Worm (Caenorhabditis elegans) whole organism, L1 larva: Measurements from ENCODE around the gene F11D5.1.

Experiments
- C04F5.9 ChIP-seq: sonication (generic microtip); optimal IDR thresholded peaks from 2 replicates; lab custom pipeline; 2016; ENCODE audit warnings: missing genetic modification characterization, missing compliant biosample characterization
- C16A3.4 ChIP-seq: fragments of 150-350 bp; optimal IDR thresholded peaks from 2 replicates; lab custom pipeline; 2014; ENCODE audit warnings: missing biosample characterization, missing genetic modification characterization
- C34B4.2 ChIP-seq: sonication (generic microtip); optimal IDR thresholded peaks from 2 replicates; lab custom pipeline; 2017; ENCODE audit warnings: mild to moderate bottlenecking, missing genetic modification characterization, missing compliant biosample characterization
- Y116A8C.19 ChIP-seq: sonication (generic microtip); optimal IDR thresholded peaks from 2 replicates; lab custom pipeline; 2016; ENCODE audit warnings: missing compliant biosample characterization, missing genetic modification characterization, borderline replicate concordance
- aly-2 ChIP-seq: fragments of 150-350 bp; optimal IDR thresholded peaks from 2 replicates; lab custom pipeline; 2014; ENCODE audit warnings: missing biosample characterization, missing genetic modification characterization
- ceh-8 ChIP-seq: fragments of 200-800 bp; sonication (Bioruptor generic); optimal IDR thresholded peaks from 2 replicates; lab custom pipeline; 2018; ENCODE audit warnings: mild to moderate bottlenecking, missing genetic modification characterization, moderate library complexity, missing compliant biosample characterization
- ceh-82 ChIP-seq, 3 experiments: fragments of 150-350 bp in 1 of 3; sonication (generic microtip) in 2 of 3; optimal IDR thresholded peaks; 2 replicates each; lab custom pipeline; 2014 to 2017; ENCODE audit warnings: missing biosample characterization in 3 of 3, missing genetic modification characterization in 3 of 3
- ceh-90 ChIP-seq: sonication (generic microtip); optimal IDR thresholded peaks from 2 replicates; lab custom pipeline; 2016; ENCODE audit warnings: missing genetic modification characterization, missing compliant biosample characterization
- ces-1 ChIP-seq: fragments of 150-350 bp; optimal IDR thresholded peaks from 2 replicates; lab custom pipeline; 2014; ENCODE audit warnings: missing biosample characterization, missing genetic modification reagents, missing genetic modification characterization
- dsc-1 ChIP-seq: sonication (generic microtip); optimal IDR thresholded peaks from 2 replicates; lab custom pipeline; 2016; ENCODE audit warnings: mild to moderate bottlenecking, missing genetic modification characterization, missing compliant biosample characterization
- efl-1 ChIP-seq, 4 experiments: fragments of 150-350 bp; optimal IDR thresholded peaks in 3 of 4; peaks in 1 of 4; 1 replicate in 1 of 4; 2 replicates in 3 of 4; lab custom pipeline; 2014; ENCODE audit warnings: missing biosample characterization in 2 of 4, missing genetic modification characterization in 2 of 4, missing genetic modification reagents in 2 of 4
- efl-3 ChIP-seq: fragments of 200-800 bp; sonication (Bioruptor generic); optimal IDR thresholded peaks from 2 replicates; lab custom pipeline; 2018; ENCODE audit warnings: mild to moderate bottlenecking, missing genetic modification characterization, missing compliant biosample characterization
- egl-13 ChIP-seq: sonication (generic microtip); optimal IDR thresholded peaks from 2 replicates; lab custom pipeline; 2016; ENCODE audit warnings: missing genotype, missing genetic modification reagents, missing genetic modification characterization, missing compliant biosample characterization
- egl-27 ChIP-seq, 2 experiments: fragments of 150-350 bp in 1 of 2; sonication (generic microtip); optimal IDR thresholded peaks; 3 replicates each; lab custom pipeline; 2017 to 2018; ENCODE audit warnings: missing biosample characterization in 2 of 2, missing genetic modification characterization in 2 of 2, missing genetic modification reagents in 2 of 2
- elt-2 ChIP-seq: sonication (generic microtip); optimal IDR thresholded peaks from 2 replicates; lab custom pipeline; 2016; ENCODE audit warnings: missing genetic modification characterization, mild to moderate bottlenecking, inconsistent platforms, missing compliant biosample characterization, missing genetic modification reagents
- elt-3 ChIP-seq, 6 experiments: fragments of 150-350 bp in 1 of 6; sonication (generic microtip); optimal IDR thresholded peaks; 2 replicates each; lab custom pipeline; 2017 to 2018; ENCODE audit warnings: missing biosample characterization in 6 of 6, missing genetic modification characterization in 6 of 6, inconsistent platforms in 1 of 6
- fkh-10 ChIP-seq: sonication (generic microtip); optimal IDR thresholded peaks from 2 replicates; lab custom pipeline; 2017; ENCODE audit warnings: missing biosample characterization, missing genetic modification reagents, missing genetic modification characterization
- fkh-8 ChIP-seq: sonication (generic microtip); optimal IDR thresholded peaks from 2 replicates; lab custom pipeline; 2016; ENCODE audit warnings: mild to moderate bottlenecking, missing genetic modification characterization, missing compliant biosample characterization
- fos-1 ChIP-seq: fragments of 150-350 bp; optimal IDR thresholded peaks from 2 replicates; lab custom pipeline; 2014; ENCODE audit warnings: missing biosample characterization, missing genetic modification characterization
- grh-1 ChIP-seq: fragments of 200-800 bp; sonication (Bioruptor generic); IDR thresholded peaks from 2 replicates; pipeline ENCODE4 v1.3.6; 2022; ENCODE audit warnings: missing genetic modification reagents, missing genetic modification characterization, missing compliant biosample characterization
- hlh-17 ChIP-seq: fragments of 200-800 bp; sonication (Bioruptor generic); optimal IDR thresholded peaks from 2 replicates; lab custom pipeline; 2018; ENCODE audit warnings: missing genetic modification characterization, mild to moderate bottlenecking, missing compliant biosample characterization, moderate library complexity, borderline replicate concordance
- irx-1 ChIP-seq: sonication (generic microtip); optimal IDR thresholded peaks from 2 replicates; lab custom pipeline; 2016; ENCODE audit warnings: missing genetic modification characterization, missing compliant biosample characterization
- isw-1 ChIP-seq: fragments of 200-800 bp; sonication (Bioruptor generic); IDR thresholded peaks from 2 replicates; pipeline ENCODE4 v1.3.6; 2022; ENCODE audit warnings: missing genetic modification characterization, missing compliant biosample characterization
- lin-13 ChIP-seq: fragments of 150-350 bp; optimal IDR thresholded peaks from 2 replicates; lab custom pipeline; 2014; ENCODE audit warnings: missing biosample characterization, missing genetic modification reagents, missing genetic modification characterization
- lin-14 ChIP-seq: fragments of 200-800 bp; sonication (Bioruptor generic); optimal IDR thresholded peaks from 2 replicates; lab custom pipeline; 2018; ENCODE audit warnings: mild to moderate bottlenecking, missing genetic modification characterization, moderate library complexity, missing compliant biosample characterization
- lin-39 ChIP-seq: fragments of 150-350 bp; optimal IDR thresholded peaks from 2 replicates; lab custom pipeline; 2014; ENCODE audit warnings: missing biosample characterization, missing genetic modification reagents, missing genetic modification characterization
- lir-3 ChIP-seq: sonication (generic microtip); optimal IDR thresholded peaks from 2 replicates; lab custom pipeline; 2016; ENCODE audit warnings: mild to moderate bottlenecking, missing genetic modification characterization, moderate library complexity, missing compliant biosample characterization; ENCODE audit not compliant: poor library complexity
- lsy-2 ChIP-seq, 2 experiments: fragments of 150-350 bp; optimal IDR thresholded peaks; 2 replicates each; lab custom pipeline; 2014; ENCODE audit warnings: missing biosample characterization in 2 of 2, missing genetic modification characterization in 2 of 2
- mab-9 ChIP-seq: fragments of 200-800 bp; sonication (Bioruptor generic); IDR thresholded peaks from 2 replicates; pipeline ENCODE4 v1.3.6; 2022; ENCODE audit warnings: missing genetic modification reagents, missing genetic modification characterization, missing compliant biosample characterization
- mdl-1 ChIP-seq, 2 experiments: fragments of 150-350 bp; optimal IDR thresholded peaks; 2 replicates each; lab custom pipeline; 2014 to 2017; ENCODE audit warnings: missing biosample characterization in 2 of 2, missing genetic modification characterization in 2 of 2, inconsistent platforms in 1 of 2
- mef-2 ChIP-seq: fragments of 150-350 bp; optimal IDR thresholded peaks from 2 replicates; lab custom pipeline; 2014; ENCODE audit warnings: missing biosample characterization, missing genetic modification characterization
- mep-1 ChIP-seq: fragments of 150-350 bp; optimal IDR thresholded peaks from 2 replicates; lab custom pipeline; 2014; ENCODE audit warnings: missing biosample characterization, missing genetic modification characterization
- nhr-19 ChIP-seq: fragments of 200-800 bp; sonication (Bioruptor generic); conservative IDR thresholded peaks from 2 replicates; pipeline ENCODE4 v1.3.6; 2022; ENCODE audit warnings: missing genetic modification characterization, missing compliant biosample characterization
- nhr-237 ChIP-seq: fragments of 150-350 bp; optimal IDR thresholded peaks from 2 replicates; lab custom pipeline; 2014; ENCODE audit warnings: missing biosample characterization, missing genetic modification characterization
- nhr-47 ChIP-seq: sonication (generic microtip); optimal IDR thresholded peaks from 2 replicates; lab custom pipeline; 2016; ENCODE audit warnings: mild to moderate bottlenecking, missing genetic modification characterization, moderate library complexity, missing compliant biosample characterization
- nhr-71 ChIP-seq: sonication (generic microtip); optimal IDR thresholded peaks from 2 replicates; lab custom pipeline; 2016; ENCODE audit warnings: mild to moderate bottlenecking, missing genetic modification characterization, moderate library complexity, missing compliant biosample characterization
- nhr-76 ChIP-seq: sonication (generic microtip); optimal IDR thresholded peaks from 2 replicates; lab custom pipeline; 2017; ENCODE audit warnings: missing biosample characterization, missing genetic modification characterization
- nhr-77 ChIP-seq: fragments of 150-350 bp; optimal IDR thresholded peaks from 2 replicates; lab custom pipeline; 2014; ENCODE audit warnings: missing biosample characterization, missing genetic modification characterization
- nhr-85 ChIP-seq: sonication (generic microtip); peaks from one replicate; lab custom pipeline; 2016; ENCODE audit warnings: missing genetic modification characterization, inconsistent platforms, missing compliant biosample characterization
- nhr-90 ChIP-seq: sonication (generic microtip); optimal IDR thresholded peaks from 2 replicates; lab custom pipeline; 2016; ENCODE audit warnings: mild to moderate bottlenecking, missing genetic modification characterization, missing compliant biosample characterization; ENCODE audit not compliant: poor library complexity
- pqm-1 ChIP-seq: sonication (generic microtip); optimal IDR thresholded peaks from 3 replicates; lab custom pipeline; 2017; ENCODE audit warnings: missing biosample characterization, missing genetic modification characterization
- rnt-1 ChIP-seq: sonication (generic microtip); optimal IDR thresholded peaks from 2 replicates; lab custom pipeline; 2016; ENCODE audit warnings: mild to moderate bottlenecking, missing genetic modification characterization, moderate library complexity, missing compliant biosample characterization
- skn-1 ChIP-seq: fragments of 150-350 bp; optimal IDR thresholded peaks from 2 replicates; lab custom pipeline; 2014; ENCODE audit warnings: missing biosample characterization, missing genetic modification characterization
- snpc-4 ChIP-seq: fragments of 150-350 bp; optimal IDR thresholded peaks from 2 replicates; lab custom pipeline; 2014; ENCODE audit warnings: missing biosample characterization, missing genetic modification characterization
- snu-23 ChIP-seq: sonication (generic microtip); optimal IDR thresholded peaks from 2 replicates; lab custom pipeline; 2016; ENCODE audit warnings: missing genetic modification characterization, missing compliant biosample characterization
- swsn-7 ChIP-seq: sonication (generic microtip); optimal IDR thresholded peaks from 2 replicates; lab custom pipeline; 2016; ENCODE audit warnings: missing genetic modification characterization, missing compliant biosample characterization
- tbx-2 ChIP-seq: sonication (generic microtip); optimal IDR thresholded peaks from 2 replicates; lab custom pipeline; 2016; ENCODE audit warnings: missing genetic modification characterization, missing compliant biosample characterization
- unc-86 ChIP-seq: sonication (generic microtip); optimal IDR thresholded peaks from 2 replicates; lab custom pipeline; 2016; ENCODE audit warnings: missing genetic modification characterization, missing compliant biosample characterization
- vab-15 ChIP-seq: sonication (generic microtip); optimal IDR thresholded peaks from 2 replicates; lab custom pipeline; 2017; ENCODE audit warnings: missing genotype, mild to moderate bottlenecking, missing genetic modification characterization, missing compliant biosample characterization
- xbp-1 ChIP-seq: sonication (generic microtip); optimal IDR thresholded peaks from 2 replicates; lab custom pipeline; 2016; ENCODE audit warnings: missing genetic modification characterization, missing compliant biosample characterization
- zip-4 ChIP-seq: fragments of 200-800 bp; sonication (Bioruptor generic); optimal IDR thresholded peaks from 2 replicates; lab custom pipeline; 2018; ENCODE audit warnings: mild to moderate bottlenecking, missing genetic modification characterization, moderate library complexity, missing compliant biosample characterization

Gene F11D5.1

ce11 chrX:3371264-3371663 lies 38.3 kb downstream of the F11D5.1 start:
- TF ChIP-seq isw-1 (GFP tag; lab: Robert Waterston, UW) (peak; percentile 38), nhr-237 (peak; percentile 37), hlh-17 (GFP tag; lab: Kevin White, UChicago) (no peak), lin-14 (peak; percentile 80), lin-39 (tag; lab: Kevin White, UChicago) (no peak), grh-1 (GFP tag; lab: Robert Waterston, UW) (peak; percentile 20; the same call in 1 of the 2 replicates), Y116A8C.19 (tag; lab: Kevin White, UChicago) (no peak), nhr-85 (tag; lab: Kevin White, UChicago) (peak; percentile 66), ceh-8 (peak; percentile 43), nhr-71 (peak; percentile 75), lin-13 (peak; percentile 5), snpc-4 (tag; lab: Kevin White, UChicago) (peak; percentile 14), aly-2 (tag; lab: Kevin White, UChicago) (peak; percentile 1), efl-3 (GFP tag; lab: Kevin White, UChicago) (no peak), ceh-82 (tag; optimal IDR thresholded peaks at IDR 0.05; lab: Kevin White, UChicago) (peak; percentile 36 to 75 (median 65)), zip-4 (GFP tag; lab: Kevin White, UChicago) (peak; percentile 26), irx-1 (tag; lab: Kevin White, UChicago) (peak; percentile 56), ces-1 (GFP tag; lab: Kevin White, UChicago) (no peak), C16A3.4 (peak; percentile 77), nhr-76 (peak; percentile 14), nhr-47 (tag; lab: Kevin White, UChicago) (peak; percentile 80), efl-1 (optimal IDR thresholded peaks at IDR 0.05; lab: Kevin White, UChicago) (peak; percentile 39 to 40), efl-1 (GFP tag; optimal IDR thresholded peaks at IDR 0.05 in 1 of 2; lab: Kevin White, UChicago) (peak in 1 of 2 experiments; percentile 7), ceh-90 (peak; percentile 24), tbx-2 (tag; lab: Kevin White, UChicago) (peak; percentile 71), nhr-77 (tag; lab: Kevin White, UChicago) (peak; percentile 74), lir-3 (peak; percentile 50), C04F5.9 (no peak), egl-27 (tag; optimal IDR thresholded peaks at IDR 0.05; lab: Kevin White, UChicago) (no peak), elt-2 (tag; lab: Kevin White, UChicago) (peak; percentile 19), fkh-10 (GFP tag; lab: Kevin White, UChicago) (peak; percentile 53), nhr-90 (peak; percentile 71), egl-13 (peak; percentile 27), dsc-1 (peak; percentile 74), xbp-1 (tag; lab: Kevin White, UChicago) (peak; percentile 59), mep-1 (tag; lab: Kevin White, UChicago) (peak; percentile 64), swsn-7 (tag; lab: Kevin White, UChicago) (peak; percentile 71), vab-15 (tag; lab: Kevin White, UChicago) (peak; percentile 12), mdl-1 (tag; optimal IDR thresholded peaks at IDR 0.05; lab: Kevin White, UChicago) (peak in 1 of 2 experiments; percentile 68), nhr-19 (GFP tag; lab: Robert Waterston, UW) (peak; percentile 77), lsy-2 (tag; optimal IDR thresholded peaks at IDR 0.05; lab: Kevin White, UChicago) (peak; percentile 30 to 67), fos-1 (tag; lab: Kevin White, UChicago) (peak; percentile 49), mab-9 (GFP tag; lab: Robert Waterston, UW) (0 out of 2 replicates have a peak, but pooled peaks have one; percentile 45), elt-3 (tag; optimal IDR thresholded peaks at IDR 0.05; lab: Kevin White, UChicago) (peak in 2 of 6 experiments; percentile 18 to 49), fkh-8 (tag; lab: Kevin White, UChicago) (peak; percentile 68), rnt-1 (tag; lab: Kevin White, UChicago) (peak; percentile 75), C34B4.2 (tag; lab: Kevin White, UChicago) (no peak), unc-86 (tag; lab: Kevin White, UChicago) (peak; percentile 66), skn-1 (tag; lab: Kevin White, UChicago) (peak; percentile 35), snu-23 (GFP tag; lab: Kevin White, UChicago) (peak; percentile 83), mef-2 (tag; lab: Kevin White, UChicago) (no peak), pqm-1 (tag; lab: Kevin White, UChicago) (no peak)
